Worm (Caenorhabditis elegans): ENCODE data around the gene nmgp-1.

The nmgp-1 gene

ce11 chrII:6283074-6283473 lies 22.4 kb downstream of the nmgp-1 start, which contains the start of gene F13H8.1:
TSS of gene F13H8.1 (plus strand) at chrII:6283384.
- TF ChIP-seq ceh-28 (tag; optimal IDR thresholded peaks at IDR 0.05) (no peak), egl-43 (GFP tag; IDR thresholded peaks at IDR 0.05) (no peak), dmd-6 (GFP tag; IDR thresholded peaks at IDR 0.05) (peak; percentile 33; the same call in 1 of the 2 replicates), php-3 (GFP tag; IDR thresholded peaks at IDR 0.05) (peak; percentile 64; the same call in 1 of the 2 replicates), lin-29 (GFP tag; IDR thresholded peaks at IDR 0.05) (no peak), fkh-10 (GFP tag; optimal IDR thresholded peaks at IDR 0.05) (no peak), lin-13 (GFP tag; optimal IDR thresholded peaks at IDR 0.05) (no peak), hlh-11 (tag; optimal IDR thresholded peaks at IDR 0.05) (peak; percentile 58), hlh-30 (tag; optimal IDR thresholded peaks at IDR 0.05; ENCODE audit: insufficient read depth) (peak; percentile 52), cey-2 (tag; optimal IDR thresholded peaks at IDR 0.05; ENCODE audit: borderline replicate concordance, insufficient read depth) (no peak), ceh-32 (tag; optimal IDR thresholded peaks at IDR 0.05; ENCODE audit: poor library complexity) (no peak), skn-1 (tag; optimal IDR thresholded peaks at IDR 0.05) (no peak), F26F4.8 (GFP tag; conservative IDR thresholded peaks at IDR 0.05) (no peak), daf-16 (GFP tag; optimal IDR thresholded peaks at IDR 0.05) (no peak), daf-16 (tag; optimal IDR thresholded peaks at IDR 0.05) (peak; percentile 76), ztf-11 (tag; optimal IDR thresholded peaks at IDR 0.05) (no peak), Y48G9A.11 (GFP tag; IDR thresholded peaks at IDR 0.05) (no peak), mes-2 (tag; optimal IDR thresholded peaks at IDR 0.05; ENCODE audit: poor library complexity, severe bottlenecking) (no peak), sdz-12 (GFP tag; optimal IDR thresholded peaks at IDR 0.05) (no peak), zag-1 (tag; optimal IDR thresholded peaks at IDR 0.05) (no peak), ceh-82 (tag; optimal IDR thresholded peaks at IDR 0.05) (no peak), mdt-29 (GFP tag; IDR thresholded peaks at IDR 0.05) (no peak), F10B5.3 (tag; optimal IDR thresholded peaks at IDR 0.05) (no peak), rbr-2 (tag; optimal IDR thresholded peaks at IDR 0.05) (no peak), jun-1 (tag; optimal IDR thresholded peaks at IDR 0.05) (no peak), ceh-62 (tag; optimal IDR thresholded peaks at IDR 0.05) (no peak), duxl-1 (tag; optimal IDR thresholded peaks at IDR 0.05; ENCODE audit: poor library complexity) (no peak), aha-1 (tag) (no peak), nhr-102 (tag; optimal IDR thresholded peaks at IDR 0.05) (no peak), Y105C5A.15 (GFP tag; IDR thresholded peaks at IDR 0.05) (no peak), nhr-28 (tag; optimal IDR thresholded peaks at IDR 0.05) (peak; percentile 56), lin-39 (tag; optimal IDR thresholded peaks at IDR 0.05) (no peak), lin-15B (tag; optimal IDR thresholded peaks at IDR 0.05) (no peak), dve-1 (tag; optimal IDR thresholded peaks at IDR 0.05; ENCODE audit: insufficient read depth) (peak; percentile 64), pqm-1 (tag; optimal IDR thresholded peaks at IDR 0.05) (peak; percentile 63), arid-1 (GFP tag; conservative IDR thresholded peaks at IDR 0.05) (no peak)

DNA sequence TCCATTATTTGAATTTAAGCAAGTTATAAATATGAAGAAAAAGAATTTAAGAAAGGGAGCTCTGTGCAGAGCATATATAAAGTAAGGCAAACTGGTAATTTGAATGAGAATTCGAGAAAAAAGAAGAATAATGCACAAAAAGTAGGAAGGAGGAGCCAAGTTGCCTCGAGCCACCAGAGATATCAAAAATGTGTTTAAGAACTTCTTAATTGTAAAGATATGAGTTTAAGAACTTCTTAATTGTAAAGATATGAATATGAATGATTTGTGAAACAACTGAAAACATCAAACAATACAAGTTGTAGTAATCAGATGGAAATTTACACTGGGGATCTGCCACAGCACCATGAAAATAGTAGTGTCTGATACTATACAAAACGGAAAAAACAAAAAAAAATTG lies 26.2 kb downstream of the nmgp-1 start, which contains the start of gene F13H8.6:
F13H8.6 (minus strand) TSS at position 101 of the 400 bp plus-strand sequence.
- TF ChIP-seq unc-62 (GFP tag; optimal IDR thresholded peaks at IDR 0.05 in 1 of 2) (peak in 1 of 2 experiments; percentile 69), unc-62 (tag; optimal IDR thresholded peaks at IDR 0.05) (no peak), ctbp-1 (GFP tag; IDR thresholded peaks at IDR 0.05) (no peak), saeg-2 (GFP tag; IDR thresholded peaks at IDR 0.05) (no peak), fkh-10 (GFP tag; optimal IDR thresholded peaks at IDR 0.05) (no peak)

ce11 chrII:6288104-6288503 lies 27.4 kb downstream of the nmgp-1 start:
- TF ChIP-seq aha-1 (tag), result peak; percentile 64
- no peak for TF ChIP-seq mep-1 (tag; optimal IDR thresholded peaks at IDR 0.05)
- peak; percentile 32 for TF ChIP-seq T20F7.1 (GFP tag; optimal IDR thresholded peaks at IDR 0.05)
- TF ChIP-seq lin-1 (GFP tag; IDR thresholded peaks at IDR 0.05), result no peak
- no peak for TF ChIP-seq lin-38 (GFP tag; IDR thresholded peaks at IDR 0.05)

Measured in whole organism, L4 larva.